Fruit fly (Drosophila melanogaster): ENCODE measurements around the gene CG31036.
"Not testable (repeated sequence)": the region's sequence is repeated elsewhere in the genome, so short reads cannot be mapped to it uniquely, and the experiment has no call there.

Gene CG31036

DNA sequence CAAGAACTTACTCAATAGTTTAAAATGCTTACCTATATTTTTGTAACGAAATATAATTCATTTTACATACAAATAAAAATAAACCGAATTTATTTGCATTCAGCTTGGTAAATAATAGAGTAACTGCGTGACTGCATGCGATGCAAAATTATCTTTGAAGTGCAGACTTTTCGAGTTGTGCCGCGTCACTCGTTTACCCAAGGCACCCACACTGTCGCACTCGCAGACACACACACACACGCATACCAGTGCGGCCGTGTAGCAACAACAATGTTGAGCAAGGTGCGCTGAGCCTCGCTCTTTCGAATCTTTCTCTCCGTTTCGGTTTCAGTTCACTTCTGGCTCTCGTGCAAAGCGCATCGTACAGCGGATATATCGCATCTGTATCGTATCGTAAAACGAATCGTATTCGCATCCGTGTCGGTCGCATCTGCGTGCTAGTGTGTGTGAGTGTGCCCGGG is 31.1 kb upstream of the CG31036 start, which contains the start of gene CG31038:
Gene CG31038, plus strand, starts transcription at position 327 of the 461 bp plus-strand sequence.
- no peak for TF ChIP-seq pan (optimal IDR thresholded peaks at IDR 0.05)
- no peak for TF ChIP-seq EcR (GFP tag; optimal IDR thresholded peaks at IDR 0.05)
- TF ChIP-seq psq (optimal IDR thresholded peaks at IDR 0.05), result no peak
- TF ChIP-seq CG8478 (optimal IDR thresholded peaks at IDR 0.05), result no peak
- TF ChIP-seq usp (GFP tag; optimal IDR thresholded peaks at IDR 0.05), result no peak
- no peak for TF ChIP-seq Dll (optimal IDR thresholded peaks at IDR 0.05)

- TF ChIP-seq usp (GFP tag; optimal IDR thresholded peaks at IDR 0.05), result no peak
- TF ChIP-seq pan (optimal IDR thresholded peaks at IDR 0.05), result no peak
- TF ChIP-seq Dll (optimal IDR thresholded peaks at IDR 0.05), result no peak
- TF ChIP-seq EcR (GFP tag; optimal IDR thresholded peaks at IDR 0.05), result no peak
- TF ChIP-seq psq (optimal IDR thresholded peaks at IDR 0.05), result no peak
- no peak for TF ChIP-seq CG8478 (optimal IDR thresholded peaks at IDR 0.05)
Measured at dm6 chr3R:29880306-29880705, 27.6 kb upstream of the CG31036 start.

- TF ChIP-seq pan (optimal IDR thresholded peaks at IDR 0.05), result no peak
Measured at dm6 chr3R:29891183-29891582, 16.7 kb upstream of the CG31036 start.

- TF ChIP-seq pan (optimal IDR thresholded peaks at IDR 0.05) (no peak), CG8478 (optimal IDR thresholded peaks at IDR 0.05) (no peak), psq (optimal IDR thresholded peaks at IDR 0.05) (no peak), EcR (GFP tag; optimal IDR thresholded peaks at IDR 0.05) (no peak), usp (GFP tag; optimal IDR thresholded peaks at IDR 0.05) (no peak), Dll (optimal IDR thresholded peaks at IDR 0.05) (no peak)
Measured at dm6 chr3R:29893030-29893429, 14.9 kb upstream of the CG31036 start.

- TF ChIP-seq EcR (GFP tag; optimal IDR thresholded peaks at IDR 0.05) (no peak), usp (GFP tag; optimal IDR thresholded peaks at IDR 0.05) (no peak)
Measured at dm6 chr3R:29894393-29894792, 13.5 kb upstream of the CG31036 start.

dm6 chr3R:29898588-29898987 is 9.3 kb upstream of the CG31036 start:
- TF ChIP-seq pan (optimal IDR thresholded peaks at IDR 0.05) (no peak), usp (GFP tag; optimal IDR thresholded peaks at IDR 0.05) (no peak), psq (optimal IDR thresholded peaks at IDR 0.05) (no peak), EcR (GFP tag; optimal IDR thresholded peaks at IDR 0.05) (no peak), CG8478 (optimal IDR thresholded peaks at IDR 0.05) (no peak), Dll (optimal IDR thresholded peaks at IDR 0.05) (no peak)

dm6 chr3R:29899635-29900034 is 8.3 kb upstream of the CG31036 start:
- no peak for TF ChIP-seq usp (GFP tag; optimal IDR thresholded peaks at IDR 0.05)
- no peak for TF ChIP-seq CG8478 (optimal IDR thresholded peaks at IDR 0.05)
- no peak for TF ChIP-seq EcR (GFP tag; optimal IDR thresholded peaks at IDR 0.05)
- TF ChIP-seq psq (optimal IDR thresholded peaks at IDR 0.05), result no peak
- no peak for TF ChIP-seq Dll (optimal IDR thresholded peaks at IDR 0.05)
- no peak for TF ChIP-seq pan (optimal IDR thresholded peaks at IDR 0.05)

dm6 chr3R:29903775-29904356 is 4.0 kb upstream of the CG31036 start, which contains the start of gene CG15517:
Gene CG15517, minus strand, starts transcription at chr3R:29903825.
- TF ChIP-seq Dll (optimal IDR thresholded peaks at IDR 0.05) (no peak), EcR (GFP tag; optimal IDR thresholded peaks at IDR 0.05) (no peak), usp (GFP tag; optimal IDR thresholded peaks at IDR 0.05) (no peak), CG8478 (optimal IDR thresholded peaks at IDR 0.05) (no peak), psq (optimal IDR thresholded peaks at IDR 0.05) (no peak), pan (optimal IDR thresholded peaks at IDR 0.05) (no peak)

- TF ChIP-seq usp (GFP tag; optimal IDR thresholded peaks at IDR 0.05) (no peak), Dll (optimal IDR thresholded peaks at IDR 0.05) (no peak), CG8478 (optimal IDR thresholded peaks at IDR 0.05) (no peak), psq (optimal IDR thresholded peaks at IDR 0.05) (no peak), EcR (GFP tag; optimal IDR thresholded peaks at IDR 0.05) (no peak), pan (optimal IDR thresholded peaks at IDR 0.05) (no peak)
Measured at dm6 chr3R:29905164-29905563, 2.7 kb upstream of the CG31036 start, which contains the start of gene CG15515. Gene CG15515, plus strand, starts transcription at chr3R:29905464.

DNA sequence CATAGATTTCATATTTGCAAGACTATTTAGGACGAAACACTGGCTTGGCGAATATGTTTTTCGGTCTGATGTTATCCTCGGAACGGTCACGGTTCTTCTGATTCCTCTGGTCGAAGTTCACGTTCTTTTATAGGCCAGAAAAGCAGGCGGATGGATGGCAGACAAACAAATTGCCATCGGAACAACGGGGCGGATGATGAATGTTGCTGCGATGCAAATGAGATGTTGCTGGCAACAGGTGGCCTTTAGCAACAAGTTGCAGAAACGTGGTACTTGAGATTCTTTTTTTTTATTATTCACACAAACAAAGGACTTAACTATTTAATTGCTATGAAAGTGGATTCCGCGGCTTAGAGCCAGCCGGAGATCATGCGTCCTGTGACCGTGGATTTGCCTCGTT is 6.3 kb downstream of the CG31036 start, which contains the start of gene Capa:
Gene Capa, minus strand, starts transcription at position 101 of the 400 bp plus-strand sequence.
- TF ChIP-seq EcR (GFP tag; optimal IDR thresholded peaks at IDR 0.05) (no peak), psq (optimal IDR thresholded peaks at IDR 0.05) (no peak), pan (optimal IDR thresholded peaks at IDR 0.05) (no peak), CG8478 (optimal IDR thresholded peaks at IDR 0.05) (no peak)

dm6 chr3R:29920189-29920588 is 12.3 kb downstream of the CG31036 start, which contains the start of gene trp:
Gene trp, minus strand, starts transcription at chr3R:29920289.
- no peak for TF ChIP-seq pan (optimal IDR thresholded peaks at IDR 0.05)
- no peak for TF ChIP-seq psq (optimal IDR thresholded peaks at IDR 0.05)
- no peak for TF ChIP-seq usp (GFP tag; optimal IDR thresholded peaks at IDR 0.05)
- TF ChIP-seq EcR (GFP tag; optimal IDR thresholded peaks at IDR 0.05), result no peak
- TF ChIP-seq CG8478 (optimal IDR thresholded peaks at IDR 0.05), result no peak
- TF ChIP-seq Dll (optimal IDR thresholded peaks at IDR 0.05), result no peak

DNA sequence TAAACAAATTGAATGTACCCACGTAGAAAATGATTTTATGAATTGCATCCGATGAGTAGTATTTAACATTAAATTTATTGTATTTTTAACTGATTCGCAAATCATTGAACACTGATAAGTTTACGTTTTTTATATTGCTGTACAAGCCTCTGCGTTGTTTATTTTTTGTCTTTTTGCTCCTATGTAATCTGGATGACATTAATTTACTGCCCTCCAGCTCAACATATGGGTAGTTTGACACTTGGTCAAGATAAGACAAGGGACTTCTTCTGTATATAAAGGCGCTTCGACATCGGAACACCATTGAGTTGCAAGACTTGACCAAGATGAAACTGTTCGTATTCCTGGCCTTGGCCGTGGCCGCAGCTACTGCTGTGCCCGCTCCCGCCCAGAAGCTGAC is 14.0 kb downstream of the CG31036 start, which contains the start of gene Jon99Ciii:
Gene Jon99Ciii, plus strand, starts transcription at position 301 of the 400 bp plus-strand sequence.
- not testable (repeated sequence) for TF ChIP-seq Dll (optimal IDR thresholded peaks at IDR 0.05); EcR (GFP tag; optimal IDR thresholded peaks at IDR 0.05); psq (optimal IDR thresholded peaks at IDR 0.05)

DNA sequence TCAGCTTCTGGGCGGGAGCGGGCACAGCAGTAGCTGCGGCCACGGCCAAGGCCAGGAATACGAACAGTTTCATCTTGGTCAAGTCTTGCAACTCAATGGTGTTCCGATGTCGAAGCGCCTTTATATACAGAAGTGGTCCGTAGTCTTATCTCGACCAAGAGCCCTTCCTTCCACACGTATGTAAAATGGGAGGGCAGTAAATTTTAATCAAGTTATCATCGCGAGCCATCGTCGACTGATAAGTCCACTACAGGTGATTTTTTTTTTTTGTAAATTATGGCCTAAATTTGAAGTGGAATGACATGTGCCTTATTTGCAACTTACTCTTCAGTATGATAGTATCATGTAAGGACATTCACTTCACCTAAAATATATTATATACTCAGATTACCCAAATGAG is 16.6 kb downstream of the CG31036 start, which contains the start of gene Jon99Cii:
Gene Jon99Cii, minus strand, starts transcription at position 101 of the 400 bp plus-strand sequence.
- not testable (repeated sequence) for TF ChIP-seq pan (optimal IDR thresholded peaks at IDR 0.05); Dll (optimal IDR thresholded peaks at IDR 0.05); usp (GFP tag; optimal IDR thresholded peaks at IDR 0.05)
